Fruit fly (Drosophila melanogaster) S2 (cell line): Measurements from ENCODE around the gene CG6675.

Source experiments
- CG8478 ChIP-seq: fragments of >200 bp; optimal IDR thresholded peaks from 2 replicates; lab custom pipeline; 2018
- CTCF ChIP-seq, 2 experiments: fragments of >200 bp; optimal IDR thresholded peaks; 2 replicates each; lab custom pipeline; 2018

- TF ChIP-seq CG8478 (lab: Kevin White, UChicago) (no peak), CTCF (optimal IDR thresholded peaks at IDR 0.05; lab: Kevin White, UChicago) (no peak)
These were observed 51.0 kb downstream of the CG6675 start for dm6 chr2L:22159800-22160199.
